Fruit fly (Drosophila melanogaster) whole organism, embryonic: ENCODE results near the gene chic.

Source experiments
- Ada2b ChIP-seq: fragments of 200-800 bp; sonication (Bioruptor generic); IDR thresholded peaks from 2 replicates; pipeline ENCODE4 v1.3.6; 2022; ENCODE audit warnings: missing biosample characterization, missing genetic modification characterization
- CG10321 ChIP-seq: fragments of 200-800 bp; sonication (Bioruptor generic); IDR thresholded peaks from 2 replicates; pipeline ENCODE4 v1.3.6; 2022; ENCODE audit warnings: missing biosample characterization, missing genetic modification characterization
- CG10366 ChIP-seq: fragments of 200-800 bp; sonication (Bioruptor generic); IDR thresholded peaks from 2 replicates; pipeline ENCODE4 v1.3.6; 2022; ENCODE audit warnings: missing biosample characterization, missing genetic modification characterization
- CG10959 ChIP-seq: fragments of 200-800 bp; sonication (Bioruptor generic); IDR thresholded peaks from 2 replicates; pipeline ENCODE4 v1.3.6; 2022; ENCODE audit warnings: missing biosample characterization, missing genetic modification characterization
- CG11398 ChIP-seq: fragments of 200-800 bp; sonication (Bioruptor generic); optimal IDR thresholded peaks from 2 replicates; lab custom pipeline; 2016; ENCODE audit warnings: missing biosample characterization, missing genetic modification characterization
- CG11456 ChIP-seq: fragments of 200-800 bp; sonication (Bioruptor generic); IDR thresholded peaks from 3 replicates; pipeline ENCODE4 v1.3.6; 2022; ENCODE audit warnings: missing biosample characterization, missing genetic modification characterization
- CG11504 ChIP-seq: fragments of 200-800 bp; sonication (Bioruptor generic); optimal IDR thresholded peaks from 3 replicates; lab custom pipeline; 2019; ENCODE audit warnings: missing biosample characterization, mild to moderate bottlenecking, missing genetic modification characterization, moderate library complexity
- CG11560 ChIP-seq: fragments of 200-800 bp; sonication (Bioruptor generic); IDR thresholded peaks from 3 replicates; pipeline ENCODE4 v1.3.6; 2022; ENCODE audit warnings: missing biosample characterization, missing genetic modification characterization
- CG12104 ChIP-seq: fragments of 200-800 bp; sonication (Bioruptor generic); optimal IDR thresholded peaks from 3 replicates; lab custom pipeline; 2016; ENCODE audit warnings: missing biosample characterization, missing genetic modification characterization
- CG12391 ChIP-seq: fragments of 200-800 bp; sonication (Bioruptor generic); optimal IDR thresholded peaks from 3 replicates; lab custom pipeline; 2018; ENCODE audit warnings: missing biosample characterization, mild to moderate bottlenecking, missing genetic modification characterization, moderate library complexity
- CG12659 ChIP-seq: fragments of 200-800 bp; sonication (Bioruptor generic); optimal IDR thresholded peaks from 3 replicates; lab custom pipeline; 2017; ENCODE audit warnings: mild to moderate bottlenecking, missing biosample characterization, missing genetic modification reagents, missing genetic modification characterization
- CG13775 ChIP-seq: fragments of 200-800 bp; sonication (Bioruptor generic); optimal IDR thresholded peaks from 3 replicates; lab custom pipeline; 2017; ENCODE audit warnings: missing biosample characterization, mild to moderate bottlenecking, missing genetic modification characterization
- CG14050 ChIP-seq: fragments of 200-800 bp; sonication (Bioruptor generic); IDR thresholded peaks from 3 replicates; pipeline ENCODE4 v1.3.6; 2022; ENCODE audit warnings: missing biosample characterization, missing genetic modification characterization
- CG14441 ChIP-seq: fragments of 200-800 bp; sonication (Bioruptor generic); IDR thresholded peaks from 2 replicates; pipeline ENCODE4 v1.3.6; 2022; ENCODE audit warnings: missing biosample characterization, missing genetic modification characterization
- CG1792 ChIP-seq: fragments of 200-800 bp; sonication (Bioruptor generic); optimal IDR thresholded peaks from 2 replicates; lab custom pipeline; 2016; ENCODE audit warnings: missing biosample characterization, missing genetic modification characterization
- CG2116 ChIP-seq: fragments of 200-800 bp; sonication (Bioruptor generic); optimal IDR thresholded peaks from 3 replicates; lab custom pipeline; 2018; ENCODE audit warnings: missing biosample characterization, mild to moderate bottlenecking, missing genetic modification characterization
- CG2889 ChIP-seq: fragments of 200-800 bp; sonication (Bioruptor generic); IDR thresholded peaks from 3 replicates; pipeline ENCODE4 v1.3.6; 2022; ENCODE audit warnings: missing biosample characterization, missing genetic modification characterization
- CG30020 ChIP-seq: fragments of 200-800 bp; optimal IDR thresholded peaks from 2 replicates; lab custom pipeline; 2019; ENCODE audit warnings: missing biosample characterization, mild to moderate bottlenecking, missing genetic modification characterization, moderate library complexity
- CG4854 ChIP-seq: fragments of 200-800 bp; sonication (Bioruptor generic); optimal IDR thresholded peaks from 2 replicates; lab custom pipeline; 2016; ENCODE audit warnings: missing biosample characterization, missing genetic modification characterization, inconsistent platforms
- CG6175 ChIP-seq: fragments of 200-800 bp; sonication (Bioruptor generic); IDR thresholded peaks from 3 replicates; pipeline ENCODE4 v1.3.6; 2022; ENCODE audit warnings: missing biosample characterization, missing genetic modification characterization
- CG6683 ChIP-seq: fragments of 200-800 bp; sonication (Bioruptor generic); optimal IDR thresholded peaks from 2 replicates; lab custom pipeline; 2017; ENCODE audit warnings: missing biosample characterization, mild to moderate bottlenecking, missing genetic modification characterization, missing genetic modification reagents
- CG6813 ChIP-seq: fragments of 200-800 bp; sonication (Bioruptor generic); optimal IDR thresholded peaks from 2 replicates; lab custom pipeline; 2017; ENCODE audit warnings: missing biosample characterization, missing genetic modification characterization, mild to moderate bottlenecking, moderate library complexity, missing genetic modification reagents
- CG7372 ChIP-seq: fragments of 200-800 bp; sonication (Bioruptor generic); IDR thresholded peaks from 2 replicates; pipeline ENCODE4 v1.3.6; 2022; ENCODE audit warnings: missing biosample characterization, missing genetic modification characterization
- CG7839 ChIP-seq: fragments of 200-800 bp; sonication (Bioruptor generic); optimal IDR thresholded peaks from 3 replicates; lab custom pipeline; 2018; ENCODE audit warnings: missing biosample characterization, mild to moderate bottlenecking, missing genetic modification characterization, moderate library complexity
- CG9215 ChIP-seq: fragments of 200-800 bp; sonication (Bioruptor generic); IDR thresholded peaks from 2 replicates; pipeline ENCODE4 v1.3.6; 2022; ENCODE audit warnings: missing biosample characterization, missing genetic modification characterization
- CG9437 ChIP-seq: fragments of 200-800 bp; sonication (Bioruptor generic); optimal IDR thresholded peaks from 2 replicates; lab custom pipeline; 2018; ENCODE audit warnings: missing biosample characterization, mild to moderate bottlenecking, missing genetic modification characterization
- Fer1 ChIP-seq: fragments of 200-800 bp; sonication (Bioruptor generic); optimal IDR thresholded peaks from 2 replicates; lab custom pipeline; 2017; ENCODE audit warnings: missing biosample characterization, mild to moderate bottlenecking, missing genetic modification characterization
- GATAe ChIP-seq: fragments of 200-800 bp; sonication (Bioruptor generic); conservative IDR thresholded peaks from 2 replicates; pipeline ENCODE4 v1.3.6; 2022; ENCODE audit warnings: missing biosample characterization, missing genetic modification characterization
- HLH4C ChIP-seq: fragments of 200-800 bp; sonication (Bioruptor generic); IDR thresholded peaks from 3 replicates; pipeline ENCODE4 v1.3.6; 2022; ENCODE audit warnings: missing biosample characterization, missing genetic modification characterization; ENCODE audit not compliant: partially characterized antibody
- HLH54F ChIP-seq: fragments of 200-800 bp; sonication (Bioruptor generic); optimal IDR thresholded peaks from 3 replicates; lab custom pipeline; 2016; ENCODE audit warnings: missing biosample characterization, missing genetic modification characterization
- Hey ChIP-seq: fragments of 200-800 bp; sonication (Bioruptor generic); optimal IDR thresholded peaks from 3 replicates; lab custom pipeline; 2018; ENCODE audit warnings: missing biosample characterization, mild to moderate bottlenecking, missing genetic modification characterization
- Hmx ChIP-seq: fragments of 200-800 bp; sonication (Bioruptor generic); optimal IDR thresholded peaks from 2 replicates; lab custom pipeline; 2016; ENCODE audit warnings: missing biosample characterization, missing genetic modification characterization
- aop ChIP-seq: fragments of 200-800 bp; sonication (Bioruptor generic); IDR thresholded peaks from 2 replicates; pipeline ENCODE4 v1.3.6; 2022; ENCODE audit warnings: missing biosample characterization, missing genetic modification characterization
- bab2 ChIP-seq: fragments of 200-800 bp; sonication (Bioruptor generic); optimal IDR thresholded peaks from 2 replicates; lab custom pipeline; 2016; ENCODE audit warnings: missing biosample characterization, missing genetic modification characterization
- cg ChIP-seq: fragments of 200-800 bp; sonication (Bioruptor generic); optimal IDR thresholded peaks from 3 replicates; lab custom pipeline; 2019; ENCODE audit warnings: missing biosample characterization, mild to moderate bottlenecking, missing genetic modification characterization, moderate library complexity
- crp ChIP-seq, 2 experiments: fragments of 200-800 bp; sonication (Bioruptor generic); optimal IDR thresholded peaks; 2 replicates in 1 of 2; 3 replicates in 1 of 2; lab custom pipeline; 2017; ENCODE audit warnings: missing biosample characterization in 2 of 2, missing genetic modification characterization in 2 of 2, mild to moderate bottlenecking in 1 of 2, moderate library complexity in 1 of 2
- cwo ChIP-seq: fragments of 200-800 bp; sonication (Bioruptor generic); optimal IDR thresholded peaks from 3 replicates; lab custom pipeline; 2017; ENCODE audit warnings: missing biosample characterization, missing genetic modification characterization, mild to moderate bottlenecking, moderate library complexity, missing genetic modification reagents
- danr ChIP-seq: fragments of 200-800 bp; sonication (Bioruptor generic); IDR thresholded peaks from 2 replicates; pipeline ENCODE4 v1.3.6; 2022; ENCODE audit warnings: missing biosample characterization, missing genetic modification characterization
- esg ChIP-seq: fragments of 200-800 bp; sonication (Bioruptor generic); conservative IDR thresholded peaks from 2 replicates; pipeline ENCODE4 v1.3.6; 2022; ENCODE audit warnings: missing biosample characterization, missing genetic modification characterization
- gce ChIP-seq: fragments of 200-800 bp; sonication (Bioruptor generic); IDR thresholded peaks from 3 replicates; pipeline ENCODE4 v1.3.6; 2022; ENCODE audit warnings: missing biosample characterization, missing genetic modification characterization
- gem ChIP-seq: fragments of 200-800 bp; sonication (Bioruptor generic); optimal IDR thresholded peaks from 2 replicates; lab custom pipeline; 2019; ENCODE audit warnings: missing biosample characterization, mild to moderate bottlenecking, missing genetic modification characterization, moderate library complexity
- jing ChIP-seq: fragments of 200-800 bp; sonication (Bioruptor generic); optimal IDR thresholded peaks from 2 replicates; lab custom pipeline; 2018; ENCODE audit warnings: missing biosample characterization, mild to moderate bottlenecking, missing genetic modification characterization
- lbe ChIP-seq: fragments of 200-800 bp; sonication (Bioruptor generic); optimal IDR thresholded peaks from 2 replicates; lab custom pipeline; 2016; ENCODE audit warnings: missing biosample characterization, mild to moderate bottlenecking, missing genetic modification characterization
- mirr ChIP-seq: fragments of 200-800 bp; sonication (Bioruptor generic); optimal IDR thresholded peaks from 3 replicates; lab custom pipeline; 2018; ENCODE audit warnings: missing biosample characterization, mild to moderate bottlenecking, missing genetic modification characterization
- otp ChIP-seq: fragments of 200-800 bp; sonication (Bioruptor generic); IDR thresholded peaks from 3 replicates; pipeline ENCODE4, ENCODE4 v1.3.6; 2022; ENCODE audit warnings: missing biosample characterization, missing genetic modification characterization
- pita ChIP-seq: fragments of 200-800 bp; sonication (Bioruptor generic); optimal IDR thresholded peaks from 2 replicates; lab custom pipeline; 2017; ENCODE audit warnings: missing biosample characterization, mild to moderate bottlenecking, missing genetic modification characterization
- slp2 ChIP-seq: fragments of 200-800 bp; sonication (Bioruptor generic); optimal IDR thresholded peaks from 2 replicates; lab custom pipeline; 2016; ENCODE audit warnings: missing biosample characterization, missing genetic modification characterization
- sob ChIP-seq: fragments of 200-800 bp; sonication (Bioruptor generic); IDR thresholded peaks from 2 replicates; pipeline ENCODE4 v1.3.6; 2022; ENCODE audit warnings: missing biosample characterization, missing genetic modification characterization
- tin ChIP-seq: fragments of 200-800 bp; sonication (Bioruptor generic); optimal IDR thresholded peaks from 3 replicates; lab custom pipeline; 2016; ENCODE audit warnings: missing biosample characterization, missing genetic modification characterization
- usp ChIP-seq: fragments of >200 bp; optimal IDR thresholded peaks from 2 replicates; lab custom pipeline; 2017; ENCODE audit warnings: missing biosample characterization, missing genetic modification characterization

Gene chic

DNA sequence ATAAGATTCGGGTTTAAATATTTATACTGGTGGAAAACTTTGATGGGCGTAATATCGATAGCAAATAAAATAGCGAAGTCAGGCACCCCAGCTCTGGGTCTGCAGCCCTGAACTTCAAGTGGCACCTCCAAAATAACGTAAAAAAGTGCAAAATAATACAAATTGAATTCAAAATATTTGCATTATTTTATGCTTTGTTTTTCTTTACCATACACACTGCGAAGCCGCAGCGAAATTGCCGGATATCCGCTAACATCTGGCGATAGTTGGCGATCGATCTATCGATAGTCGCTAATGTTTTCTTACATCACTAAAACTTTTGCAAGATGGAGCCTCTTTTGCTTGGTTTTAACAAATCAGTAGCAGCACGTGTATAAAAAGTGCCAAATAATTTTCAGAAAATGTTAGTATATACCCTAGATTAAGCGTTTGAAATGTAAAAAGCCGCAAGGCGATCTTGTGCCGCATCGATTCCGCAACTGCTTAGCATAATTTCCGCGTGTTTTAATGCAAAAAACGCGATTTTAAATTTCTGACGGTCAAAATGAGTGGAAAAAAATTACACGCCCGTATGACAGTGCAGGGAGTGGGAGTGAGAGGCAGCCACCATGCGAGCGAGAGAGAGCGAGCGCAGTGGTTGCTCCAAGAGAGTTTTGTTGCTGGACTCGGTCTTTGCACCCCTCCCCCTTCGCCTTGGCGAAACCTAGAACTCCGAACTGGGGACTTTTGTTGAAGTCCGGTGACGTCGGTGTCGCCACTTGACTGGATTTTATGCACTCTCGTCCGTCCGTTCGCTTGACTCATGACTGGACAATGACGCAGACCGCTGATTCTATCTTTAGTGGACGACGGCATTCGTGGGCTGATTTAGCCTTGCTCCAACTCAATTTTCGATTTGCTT is 865 bp upstream of the chic start, which contains the start of gene eIF4A (continued):
- TF ChIP-seq CG11560 (tag; lab: Robert Waterston, UW): no peak
- TF ChIP-seq CG7839 (tag; lab: Kevin White, UChicago): no peak
- no peak for TF ChIP-seq CG7372
- no peak for TF ChIP-seq CG14050 (GFP tag; lab: Robert Waterston, UW)
- TF ChIP-seq gce (GFP tag; lab: Robert Waterston, UW): no peak
- no peak for TF ChIP-seq crp (GFP tag; optimal IDR thresholded peaks at IDR 0.05; lab: Kevin White, UChicago)
- TF ChIP-seq GATAe (GFP tag; lab: Robert Waterston, UW): no peak
- TF ChIP-seq mirr (GFP tag; lab: Kevin White, UChicago): peak; percentile 40
- peak; percentile 66 for TF ChIP-seq CG30020 (tag; lab: Kevin White, UChicago)
- no peak for TF ChIP-seq Hmx (GFP tag; lab: Kevin White, UChicago)
- no peak for TF ChIP-seq Hey
- no peak for TF ChIP-seq CG10366
- no peak for TF ChIP-seq CG10321
- no peak for TF ChIP-seq CG9215 (GFP tag; lab: Robert Waterston, UW)
- no peak for TF ChIP-seq CG6683
- TF ChIP-seq CG10959: no peak
- TF ChIP-seq CG2116 (GFP tag; lab: Kevin White, UChicago): peak; percentile 51
- no peak for TF ChIP-seq lbe (GFP tag; lab: Kevin White, UChicago)
- TF ChIP-seq sob (GFP tag; lab: Robert Waterston, UW): no peak
- TF ChIP-seq CG11504 (tag; lab: Kevin White, UChicago): peak; percentile 13
- no peak for TF ChIP-seq CG1792 (GFP tag; lab: Kevin White, UChicago)
- no peak for TF ChIP-seq CG14441 (GFP tag; lab: Robert Waterston, UW)
- no peak for TF ChIP-seq bab2 (GFP tag; lab: Kevin White, UChicago)
- peak; percentile 54 for TF ChIP-seq CG12659 (GFP tag; lab: Kevin White, UChicago)
- no peak for TF ChIP-seq CG11398 (GFP tag; lab: Kevin White, UChicago)
- TF ChIP-seq CG11456 (GFP tag; lab: Robert Waterston, UW): no peak
- peak; percentile 89 for TF ChIP-seq cwo (GFP tag; lab: Kevin White, UChicago)
- no peak for TF ChIP-seq gem (tag; lab: Kevin White, UChicago)
- no peak for TF ChIP-seq Ada2b (GFP tag; lab: Robert Waterston, UW)
- TF ChIP-seq danr (GFP tag; lab: Robert Waterston, UW): no peak
- no peak for TF ChIP-seq slp2 (GFP tag; lab: Kevin White, UChicago)
- TF ChIP-seq CG2889 (GFP tag; lab: Robert Waterston, UW): no peak
- peak; percentile 47 for TF ChIP-seq CG6813 (GFP tag; lab: Kevin White, UChicago)
- peak; percentile 23 for TF ChIP-seq Fer1
- TF ChIP-seq esg (GFP tag; lab: Robert Waterston, UW): no peak
- no peak for TF ChIP-seq jing (GFP tag; lab: Kevin White, UChicago)
- TF ChIP-seq CG12104: peak; percentile 36
- no peak for TF ChIP-seq cg (GFP tag; lab: Kevin White, UChicago)
- peak; percentile 25 for TF ChIP-seq CG12391
- no peak for TF ChIP-seq aop (GFP tag; lab: Robert Waterston, UW)
- TF ChIP-seq CG4854: no peak
- peak; percentile 48 for TF ChIP-seq CG13775
- no peak for TF ChIP-seq HLH4C (GFP tag; lab: Robert Waterston, UW)
- no peak for TF ChIP-seq tin (GFP tag; lab: Kevin White, UChicago)
- TF ChIP-seq HLH54F (GFP tag; lab: Kevin White, UChicago): no peak
- TF ChIP-seq otp (GFP tag; lab: Robert Waterston, UW): no peak
- peak; percentile 89 for TF ChIP-seq CG9437 (GFP tag; lab: Kevin White, UChicago)
- no peak for TF ChIP-seq CG6175 (GFP tag; lab: Robert Waterston, UW)
- TF ChIP-seq pita: peak; percentile 66
- no peak for TF ChIP-seq usp (GFP tag; lab: Kevin White, UChicago)
